Fruit fly (Drosophila melanogaster): ENCODE data around the gene AdipoR.

The AdipoR gene

DNA sequence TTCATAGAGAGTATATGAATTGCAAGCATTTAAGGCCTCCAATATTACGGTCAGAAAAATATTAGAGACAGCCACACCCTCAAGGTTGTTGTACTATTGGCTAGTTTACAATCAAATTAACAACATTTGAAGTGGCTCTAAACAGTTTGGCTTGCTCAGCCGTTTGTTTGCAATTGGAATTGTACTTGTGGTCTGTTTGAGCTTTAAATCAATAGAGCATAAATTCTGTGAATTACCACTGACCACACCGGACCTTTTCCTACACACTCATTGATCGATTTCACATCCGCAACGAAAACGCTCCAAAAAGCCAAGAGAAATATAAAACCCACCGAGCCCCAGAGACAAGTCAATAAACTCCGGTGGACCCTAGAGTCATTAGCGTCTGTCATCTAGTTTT is 25.9 kb upstream of the AdipoR start (continued):
- TF ChIP-seq dmrt99B (tag; optimal IDR thresholded peaks at IDR 0.05) (peak; percentile 13), bcd (GFP tag; optimal IDR thresholded peaks at IDR 0.05) (no peak), CG12219 (GFP tag; optimal IDR thresholded peaks at IDR 0.05) (peak; percentile 38), Abd-B (GFP tag; optimal IDR thresholded peaks at IDR 0.05) (no peak), CG6683 (GFP tag; optimal IDR thresholded peaks at IDR 0.05) (no peak), ATbp (GFP tag; optimal IDR thresholded peaks at IDR 0.05) (peak; percentile 64), hkb (optimal IDR thresholded peaks at IDR 0.05) (no peak), hkb (GFP tag; IDR thresholded peaks at IDR 0.05) (peak; percentile 53; the same call in 1 of the 2 replicates)

DNA sequence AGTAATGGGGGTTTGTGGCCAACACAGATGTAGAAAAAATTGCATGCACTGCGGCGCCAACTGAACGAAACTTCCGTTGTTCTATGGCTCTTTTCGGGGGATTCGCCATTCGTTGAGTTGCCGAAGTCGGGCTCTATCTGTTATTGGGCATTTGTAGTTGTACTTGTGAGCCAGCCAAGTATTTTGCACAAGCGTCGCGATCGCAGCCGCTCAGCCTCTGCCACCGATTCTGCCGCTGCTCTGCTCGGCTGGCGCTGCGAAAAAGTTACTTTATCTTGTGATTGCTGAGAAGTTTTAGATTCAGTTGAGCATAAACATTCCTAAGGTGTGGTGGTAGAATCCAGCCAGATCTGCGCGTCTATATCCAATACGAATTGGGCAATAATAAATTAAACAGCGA is 22.2 kb upstream of the AdipoR start, which contains the start of gene CG33110:
CG33110 (plus strand) TSS at position 301 of the 400 bp plus-strand sequence.
- TF ChIP-seq CG10274 (GFP tag; optimal IDR thresholded peaks at IDR 0.05) (no peak), chinmo (GFP tag; IDR thresholded peaks at IDR 0.05; ENCODE audit: partially characterized antibody) (peak; percentile 90; the same call in 3 of the 4 replicates), sd (tag; optimal IDR thresholded peaks at IDR 0.05) (peak; percentile 27), Adf1 (GFP tag; IDR thresholded peaks at IDR 0.05) (peak; percentile 64)

DNA sequence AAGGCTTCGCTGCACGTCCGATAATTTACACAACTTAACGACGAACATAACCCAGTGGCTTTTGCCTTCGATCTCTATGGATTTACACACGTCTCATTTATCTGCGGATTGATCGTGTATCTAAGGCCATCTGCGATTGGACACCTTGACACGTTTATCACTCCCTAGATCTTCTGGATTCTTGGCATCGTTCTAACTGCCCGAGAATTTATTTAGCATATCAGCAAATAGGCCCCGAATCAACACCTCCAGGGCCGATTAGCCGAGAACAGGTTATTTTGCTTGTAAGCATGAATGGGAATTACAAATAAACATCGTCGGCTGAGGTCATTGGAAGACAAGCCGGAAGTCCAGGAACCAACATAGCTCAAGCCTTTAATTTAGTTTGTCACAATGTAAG is 20.9 kb upstream of the AdipoR start:
- no peak for TF ChIP-seq D19B (GFP tag; optimal IDR thresholded peaks at IDR 0.05)
- TF ChIP-seq CG31224 (GFP tag; IDR thresholded peaks at IDR 0.05): no peak
- no peak for TF ChIP-seq MTF-1 (GFP tag; optimal IDR thresholded peaks at IDR 0.05; ENCODE audit: borderline replicate concordance)
- no peak for TF ChIP-seq exex (tag; optimal IDR thresholded peaks at IDR 0.05)
- no peak for TF ChIP-seq CG10274 (GFP tag; optimal IDR thresholded peaks at IDR 0.05)
- TF ChIP-seq salm (tag; optimal IDR thresholded peaks at IDR 0.05): no peak
- TF ChIP-seq CG15011 (GFP tag; optimal IDR thresholded peaks at IDR 0.05): no peak
- TF ChIP-seq Med (GFP tag): peak; percentile 24
- TF ChIP-seq CG14860 (GFP tag; IDR thresholded peaks at IDR 0.05; ENCODE audit: partially characterized antibody): no peak
- no peak for TF ChIP-seq grn (GFP tag; optimal IDR thresholded peaks at IDR 0.05)
- peak; percentile 60 for TF ChIP-seq CG13894 (tag; optimal IDR thresholded peaks at IDR 0.05)
- no peak for TF ChIP-seq ase (GFP tag; IDR thresholded peaks at IDR 0.05)
- no peak for TF ChIP-seq CG3847 (GFP tag; IDR thresholded peaks at IDR 0.05)
- TF ChIP-seq sd (tag; optimal IDR thresholded peaks at IDR 0.05): peak; percentile 78
- TF ChIP-seq CG12769 (tag; optimal IDR thresholded peaks at IDR 0.05): peak; percentile 77

DNA sequence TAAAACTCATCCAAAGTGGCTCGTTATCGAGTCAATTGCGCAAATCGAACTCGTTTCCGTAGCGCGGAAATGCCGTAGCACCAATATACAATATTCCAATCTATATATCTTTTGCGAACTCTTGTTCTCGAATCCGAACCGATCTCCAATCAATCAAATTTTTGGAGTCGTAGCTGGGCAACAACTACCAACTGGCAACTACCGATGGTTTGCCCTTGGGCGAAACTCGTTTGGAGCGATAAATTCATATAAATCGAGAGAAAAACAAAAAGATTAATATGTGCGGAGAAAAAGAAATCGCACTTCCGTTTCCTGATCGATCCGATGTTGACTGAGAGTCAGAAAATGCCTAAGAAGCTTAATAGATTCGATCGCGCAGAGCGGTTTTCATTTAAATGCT is 18.1 kb upstream of the AdipoR start:
- TF ChIP-seq sd (tag; optimal IDR thresholded peaks at IDR 0.05) (peak; percentile 28), chinmo (GFP tag; IDR thresholded peaks at IDR 0.05; ENCODE audit: partially characterized antibody) (peak; percentile 63; the same call in 2 of the 4 replicates), CG12769 (tag; optimal IDR thresholded peaks at IDR 0.05) (peak; percentile 1), Eip74EF (GFP tag; optimal IDR thresholded peaks at IDR 0.05) (peak in 1 of 2 experiments; percentile 86), CG11696 (GFP tag; IDR thresholded peaks at IDR 0.05) (no peak), caup (GFP tag; optimal IDR thresholded peaks at IDR 0.05; ENCODE audit: severe bottlenecking) (no peak), pan (optimal IDR thresholded peaks at IDR 0.05) (no peak), pan (GFP tag; optimal IDR thresholded peaks at IDR 0.05 in 1 of 2, IDR thresholded peaks at IDR 0.05 in 1 of 2) (no peak), otp (GFP tag; IDR thresholded peaks at IDR 0.05) (no peak), CG30403 (GFP tag; optimal IDR thresholded peaks at IDR 0.05) (no peak), CG13894 (tag; optimal IDR thresholded peaks at IDR 0.05) (peak; percentile 99)

DNA sequence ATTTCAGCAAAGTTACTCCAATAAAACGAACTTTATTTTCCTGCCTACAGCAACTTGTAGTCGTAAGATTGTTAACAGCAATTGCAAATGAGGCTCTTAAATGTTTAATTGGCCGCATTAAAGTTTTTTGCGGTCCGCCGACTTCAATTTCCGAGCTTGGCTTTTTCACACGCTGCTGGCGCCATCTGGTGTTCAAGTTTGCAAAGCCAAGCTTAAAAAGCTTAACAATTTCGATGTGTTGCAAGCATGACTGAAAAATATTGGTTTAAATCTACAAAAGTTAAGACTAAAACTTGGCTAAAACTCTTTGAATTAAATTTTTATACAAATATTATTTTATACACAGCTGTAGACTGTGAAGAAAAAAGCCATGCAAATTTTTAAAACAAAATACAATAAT is 17.1 kb upstream of the AdipoR start:
- TF ChIP-seq CG1603 (tag; optimal IDR thresholded peaks at IDR 0.05): no peak
- TF ChIP-seq sens (GFP tag): peak; percentile 38
- peak; percentile 90 for TF ChIP-seq CTCF (GFP tag; optimal IDR thresholded peaks at IDR 0.05)
- no peak for TF ChIP-seq CG17612 (GFP tag; IDR thresholded peaks at IDR 0.05)
- peak; percentile 84 for TF ChIP-seq Dip2 (GFP tag; IDR thresholded peaks at IDR 0.05)
